Worm (Caenorhabditis elegans): ENCODE measurements around the gene F42G4.2.

DNA sequence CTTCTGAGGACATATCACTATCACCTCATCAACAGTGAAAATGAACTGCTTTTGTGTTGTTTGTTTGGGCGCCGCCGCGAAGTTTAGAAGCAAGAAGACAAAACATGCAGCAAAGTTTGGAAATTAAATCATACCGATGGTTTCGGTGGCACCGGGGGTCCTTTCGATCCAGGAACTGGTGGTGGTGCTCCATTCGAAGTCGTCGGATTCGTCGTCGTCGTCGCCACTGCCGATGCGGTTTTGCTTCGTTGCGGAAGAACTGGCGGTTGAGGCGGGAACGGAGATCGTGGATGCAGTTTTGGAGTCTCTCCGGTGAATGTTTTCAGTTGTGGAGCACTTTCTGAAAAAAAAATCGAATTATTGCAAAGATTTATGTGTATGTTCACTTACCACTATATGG is 24.2 kb upstream of the F42G4.2 start:
- TF ChIP-seq hlh-17 (GFP tag; optimal IDR thresholded peaks at IDR 0.05; ENCODE audit: borderline replicate concordance) (no peak), mep-1 (tag; optimal IDR thresholded peaks at IDR 0.05) (no peak), efl-3 (GFP tag; optimal IDR thresholded peaks at IDR 0.05) (no peak), nhr-47 (tag; optimal IDR thresholded peaks at IDR 0.05) (no peak), lin-13 (GFP tag; optimal IDR thresholded peaks at IDR 0.05) (no peak), elt-2 (tag; optimal IDR thresholded peaks at IDR 0.05) (no peak), xbp-1 (tag; optimal IDR thresholded peaks at IDR 0.05) (no peak), sptf-1 (tag; optimal IDR thresholded peaks at IDR 0.05) (no peak)

Data from whole organism, L1 larva.